Worm (Caenorhabditis elegans) whole organism, midembryonic: ENCODE results near the gene srw-67.

Experiments used
- flt-1 ChIP-seq: fragments of 200-800 bp; sonication (Bioruptor generic); IDR thresholded peaks from 2 replicates; pipeline ENCODE4 v1.3.6; 2022; ENCODE audit warnings: missing genetic modification characterization, missing compliant biosample characterization
- ref-1 ChIP-seq: fragments of 200-800 bp; sonication (Bioruptor generic); conservative IDR thresholded peaks from 2 replicates; pipeline ENCODE4 v1.3.6; 2022; ENCODE audit warnings: missing genetic modification reagents, missing genetic modification characterization, missing compliant biosample characterization
- tab-1 ChIP-seq: fragments of 200-800 bp; sonication (Bioruptor generic); IDR thresholded peaks from 2 replicates; pipeline ENCODE4 v1.3.6; 2022; ENCODE audit warnings: missing genetic modification characterization, missing compliant biosample characterization
- ztf-23 ChIP-seq: fragments of 200-800 bp; sonication (Bioruptor generic); IDR thresholded peaks from 2 replicates; pipeline ENCODE4 v1.3.6; 2022; ENCODE audit warnings: missing genetic modification reagents, missing genetic modification characterization, missing compliant biosample characterization

- no peak for TF ChIP-seq ref-1 (GFP tag; lab: Robert Waterston, UW)
- no peak for TF ChIP-seq tab-1 (GFP tag; lab: Robert Waterston, UW)
- TF ChIP-seq ztf-23 (GFP tag; lab: Robert Waterston, UW) = no peak
- no peak for TF ChIP-seq flt-1 (GFP tag; lab: Robert Waterston, UW)
Measured at ce11 chrV:7391933-7392332, 25.5 kb upstream of the srw-67 start, which contains the start of gene fbxa-105.
